Fruit fly (Drosophila melanogaster) whole organism, embryonic: Measurements from ENCODE around the gene CG46518.
"Not testable (repeated sequence)": the region's sequence is repeated elsewhere in the genome, so short reads cannot be mapped to it uniquely, and the experiment has no call there.

Experiments
- CG1233 ChIP-seq: fragments of 200-800 bp; sonication (Bioruptor generic); optimal IDR thresholded peaks from 4 replicates; lab custom pipeline; 2018; ENCODE audit warnings: missing biosample characterization, mild to moderate bottlenecking, missing genetic modification characterization
- CG17568 ChIP-seq: fragments of 200-800 bp; sonication (Bioruptor generic); optimal IDR thresholded peaks from 2 replicates; lab custom pipeline; 2018; ENCODE audit warnings: missing biosample characterization, mild to moderate bottlenecking, missing genetic modification characterization, moderate library complexity
- Stat92E ChIP-seq, 3 experiments: fragments of >200 bp in 2 of 3; fragments of 200-800 bp in 1 of 3; sonication (Bioruptor generic) in 1 of 3; optimal IDR thresholded peaks; 2 replicates each; lab custom pipeline; 2017 to 2019; ENCODE audit warnings: missing biosample characterization in 3 of 3, missing genetic modification characterization in 3 of 3, mild to moderate bottlenecking in 1 of 3, moderate library complexity in 1 of 3
- aop ChIP-seq: fragments of 200-800 bp; sonication (Bioruptor generic); IDR thresholded peaks from 2 replicates; pipeline ENCODE4 v1.3.6; 2022; ENCODE audit warnings: missing biosample characterization, missing genetic modification characterization
- ato ChIP-seq: fragments of 200-800 bp; sonication (Bioruptor generic); IDR thresholded peaks from 2 replicates; pipeline ENCODE4 v1.3.6; 2022; ENCODE audit warnings: missing biosample characterization, missing genetic modification characterization; ENCODE audit not compliant: partially characterized antibody
- row ChIP-seq: fragments of 200-800 bp; sonication (Bioruptor generic); IDR thresholded peaks from 3 replicates; pipeline ENCODE4 v1.3.6; 2022; ENCODE audit warnings: missing biosample characterization, missing genetic modification characterization

dm6 chrX:22212028-22212427 is 14.3 kb upstream of the CG46518 start, which contains the start of gene CG46516:
- TF ChIP-seq Stat92E (GFP tag; optimal IDR thresholded peaks at IDR 0.05; lab: Kevin White, UChicago); CG17568; ato (GFP tag; lab: Robert Waterston, UW); aop (GFP tag; lab: Robert Waterston, UW); CG1233 (GFP tag; lab: Kevin White, UChicago); row: not testable (repeated sequence)
